Fruit fly (Drosophila melanogaster) whole organism, wandering third instar larva: ENCODE measurements around the gene her.

Experiments used
- CG9705 ChIP-seq: fragments of 200-800 bp; sonication (Bioruptor generic); optimal IDR thresholded peaks from 2 replicates; lab custom pipeline; 2018; ENCODE audit warnings: missing biosample characterization, mild to moderate bottlenecking, missing genetic modification characterization
- HLH106 ChIP-seq: fragments of 200-800 bp; optimal IDR thresholded peaks from 3 replicates; lab custom pipeline; 2019; ENCODE audit warnings: missing biosample characterization, mild to moderate bottlenecking, missing genetic modification characterization, moderate library complexity
- N ChIP-seq: fragments of >200 bp; optimal IDR thresholded peaks from 2 replicates; lab custom pipeline; 2018; ENCODE audit warnings: missing biosample characterization, missing external identifiers, missing genetic modification characterization
- Sp1 ChIP-seq: fragments of 200-800 bp; sonication (Bioruptor generic); optimal IDR thresholded peaks from 3 replicates; lab custom pipeline; 2019; ENCODE audit warnings: missing biosample characterization, mild to moderate bottlenecking, missing genetic modification characterization, moderate library complexity
- Vsx2 ChIP-seq: fragments of 200-300, 225-300 bp; sonication (Bioruptor generic); optimal IDR thresholded peaks from 2 replicates; lab custom pipeline; 2018; ENCODE audit warnings: missing biosample characterization, missing genetic modification characterization; ENCODE audit not compliant: partially characterized antibody
- dsf ChIP-seq: sonication (Bioruptor generic); optimal IDR thresholded peaks from 2 replicates; lab custom pipeline; 2016; ENCODE audit warnings: missing biosample characterization, missing genetic modification characterization, borderline replicate concordance
- fru ChIP-seq: fragments of 200-800 bp; sonication (Bioruptor generic); optimal IDR thresholded peaks from 3 replicates; lab custom pipeline; 2016; ENCODE audit warnings: missing biosample characterization, mild to moderate bottlenecking, missing genetic modification characterization
- h ChIP-seq: fragments of 200-800 bp; sonication (Bioruptor generic); optimal IDR thresholded peaks from 3 replicates; lab custom pipeline; 2016; ENCODE audit warnings: missing biosample characterization, mild to moderate bottlenecking, missing genetic modification characterization
- jim ChIP-seq: fragments of 175-275, 200-325 bp; sonication (Bioruptor generic); optimal IDR thresholded peaks from 2 replicates; lab custom pipeline; 2016; ENCODE audit warnings: missing biosample characterization, mild to moderate bottlenecking, missing genetic modification characterization
- lola ChIP-seq: fragments of >200 bp; optimal IDR thresholded peaks from 2 replicates; lab custom pipeline; 2017; ENCODE audit warnings: missing biosample characterization, missing genetic modification characterization
- pan ChIP-seq: fragments of >200 bp; optimal IDR thresholded peaks from 2 replicates; lab custom pipeline; 2017
- usp ChIP-seq: fragments of >200 bp; optimal IDR thresholded peaks from 2 replicates; lab custom pipeline; 2017; ENCODE audit warnings: missing biosample characterization, missing genetic modification characterization

DNA sequence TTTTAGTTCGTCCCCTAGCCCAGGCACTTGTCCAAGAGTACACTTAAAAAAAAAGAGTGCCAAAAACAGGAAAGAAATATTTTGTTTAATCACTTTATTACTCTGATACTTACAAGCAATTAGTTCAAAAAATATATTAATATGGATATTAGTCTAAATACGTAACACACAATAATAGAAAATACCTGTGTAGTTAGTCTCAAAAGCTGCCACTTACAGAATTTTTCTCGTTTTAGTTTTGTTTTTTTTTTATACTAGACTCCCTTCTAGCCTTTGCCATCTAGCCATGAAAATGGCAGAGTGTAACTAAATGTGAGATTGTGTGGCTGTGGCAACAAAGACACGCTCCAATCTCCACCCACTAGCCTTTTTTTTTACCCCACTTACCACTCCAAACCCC, 10.9 kb downstream of the her start:
- TF ChIP-seq h (GFP tag; lab: Kevin White, UChicago) (no peak), lola (GFP tag; lab: Kevin White, UChicago) (no peak), usp (GFP tag; lab: Kevin White, UChicago) (no peak), Sp1 (GFP tag; lab: Kevin White, UChicago) (no peak), Vsx2 (GFP tag; lab: Kevin White, UChicago) (no peak), jim (GFP tag; lab: Kevin White, UChicago) (no peak), CG9705 (GFP tag; lab: Kevin White, UChicago) (no peak), pan (lab: Kevin White, UChicago) (no peak), fru (GFP tag; lab: Kevin White, UChicago) (no peak), HLH106 (tag; lab: Kevin White, UChicago) (no peak), N (GFP tag; lab: Kevin White, UChicago) (no peak), dsf (no peak)
